Fruit fly (Drosophila melanogaster) whole organism, wandering third instar larva: Measurements from ENCODE around the gene CG6276.
A peak's percentile ranks its signal among the peaks of the same experiment; 100 is the strongest.

Experiments used
- Abd-B ChIP-seq: fragments of >200 bp; optimal IDR thresholded peaks from 2 replicates; lab custom pipeline; 2017; ENCODE audit warnings: missing biosample characterization, missing genetic modification characterization
- CG32264 ChIP-seq: fragments of 200-800 bp; sonication (Bioruptor generic); optimal IDR thresholded peaks from 2 replicates; lab custom pipeline; 2016; ENCODE audit warnings: missing biosample characterization, missing genetic modification characterization
- CG9705 ChIP-seq: fragments of 200-800 bp; sonication (Bioruptor generic); optimal IDR thresholded peaks from 2 replicates; lab custom pipeline; 2018; ENCODE audit warnings: missing biosample characterization, mild to moderate bottlenecking, missing genetic modification characterization
- CrebA ChIP-seq: fragments of 200-800 bp; sonication (Bioruptor generic); optimal IDR thresholded peaks from 2 replicates; lab custom pipeline; 2016; ENCODE audit warnings: missing biosample characterization, mild to moderate bottlenecking, missing genetic modification characterization, borderline replicate concordance
- Dif ChIP-seq: fragments of 200-275, 200-300 bp; sonication (Bioruptor generic); optimal IDR thresholded peaks from 2 replicates; lab custom pipeline; 2018; ENCODE audit warnings: missing biosample characterization, missing genetic modification characterization; ENCODE audit not compliant: partially characterized antibody
- GATAd ChIP-seq: sonication (Bioruptor generic); optimal IDR thresholded peaks from 2 replicates; lab custom pipeline; 2016; ENCODE audit warnings: missing biosample characterization, missing genetic modification characterization
- HLH106 ChIP-seq: fragments of 200-800 bp; optimal IDR thresholded peaks from 3 replicates; lab custom pipeline; 2019; ENCODE audit warnings: missing biosample characterization, mild to moderate bottlenecking, missing genetic modification characterization, moderate library complexity
- Hnf4 ChIP-seq: fragments of 200-800 bp; sonication (Bioruptor generic); optimal IDR thresholded peaks from 2 replicates; lab custom pipeline; 2016; ENCODE audit warnings: missing biosample characterization, mild to moderate bottlenecking, missing genetic modification characterization
- Hr78 ChIP-seq: fragments of >200 bp; optimal IDR thresholded peaks from 2 replicates; lab custom pipeline; 2017; ENCODE audit warnings: missing biosample characterization, missing genetic modification characterization
- Jra ChIP-seq: sonication (Bioruptor generic); optimal IDR thresholded peaks from 2 replicates; lab custom pipeline; 2016; ENCODE audit warnings: missing biosample characterization, missing genetic modification characterization
- Myc ChIP-seq: fragments of >200 bp; optimal IDR thresholded peaks from 2 replicates; lab custom pipeline; 2017
- N ChIP-seq: fragments of >200 bp; optimal IDR thresholded peaks from 2 replicates; lab custom pipeline; 2018; ENCODE audit warnings: missing biosample characterization, missing external identifiers, missing genetic modification characterization
- Rel ChIP-seq, 2 experiments: fragments of 200-800 bp; sonication (Bioruptor generic) in 1 of 2; optimal IDR thresholded peaks; 2 replicates in 1 of 2; 3 replicates in 1 of 2; lab custom pipeline; 2016 to 2019; ENCODE audit warnings: mild to moderate bottlenecking in 2 of 2, missing biosample characterization in 2 of 2, missing genetic modification characterization in 2 of 2, moderate library complexity in 1 of 2
- Sp1 ChIP-seq: fragments of 200-800 bp; sonication (Bioruptor generic); optimal IDR thresholded peaks from 3 replicates; lab custom pipeline; 2019; ENCODE audit warnings: missing biosample characterization, mild to moderate bottlenecking, missing genetic modification characterization, moderate library complexity
- Vsx2 ChIP-seq: fragments of 200-300, 225-300 bp; sonication (Bioruptor generic); optimal IDR thresholded peaks from 2 replicates; lab custom pipeline; 2018; ENCODE audit warnings: missing biosample characterization, missing genetic modification characterization; ENCODE audit not compliant: partially characterized antibody
- br ChIP-seq: fragments of 200-800 bp; sonication (Bioruptor generic); optimal IDR thresholded peaks from 2 replicates; lab custom pipeline; 2016; ENCODE audit warnings: missing biosample characterization, missing genetic modification characterization
- brk ChIP-seq: fragments of 200-800 bp; sonication (Bioruptor generic); optimal IDR thresholded peaks from 2 replicates; lab custom pipeline; 2016; ENCODE audit warnings: missing biosample characterization, mild to moderate bottlenecking, missing genetic modification characterization
- dl ChIP-seq, 2 experiments: fragments of 175-275, 200-275 bp in 1 of 2; fragments of 200-275 bp in 1 of 2; sonication (Bioruptor generic); optimal IDR thresholded peaks; lab custom pipeline; 2018; ENCODE audit warnings: mild to moderate bottlenecking in 2 of 2, missing biosample characterization in 2 of 2, missing genetic modification characterization in 2 of 2, moderate library complexity in 2 of 2; ENCODE audit not compliant: partially characterized antibody in 2 of 2, insufficient read depth in 1 of 2
- ey ChIP-seq: fragments of 200-800 bp; sonication (Bioruptor generic); optimal IDR thresholded peaks from 2 replicates; lab custom pipeline; 2016; ENCODE audit warnings: missing biosample characterization, missing genetic modification characterization
- foxo ChIP-seq, 2 experiments: fragments of 200-800 bp; sonication (Bioruptor generic); optimal IDR thresholded peaks; 2 replicates in 1 of 2; 3 replicates in 1 of 2; lab custom pipeline; 2016 to 2017; ENCODE audit warnings: missing biosample characterization in 2 of 2, missing genetic modification characterization in 2 of 2
- h ChIP-seq: fragments of 200-800 bp; sonication (Bioruptor generic); optimal IDR thresholded peaks from 3 replicates; lab custom pipeline; 2016; ENCODE audit warnings: missing biosample characterization, mild to moderate bottlenecking, missing genetic modification characterization
- jim ChIP-seq: fragments of 175-275, 200-325 bp; sonication (Bioruptor generic); optimal IDR thresholded peaks from 2 replicates; lab custom pipeline; 2016; ENCODE audit warnings: missing biosample characterization, mild to moderate bottlenecking, missing genetic modification characterization
- rgr ChIP-seq: fragments of 200-800 bp; sonication (Bioruptor generic); optimal IDR thresholded peaks from 3 replicates; lab custom pipeline; 2016; ENCODE audit warnings: missing biosample characterization, mild to moderate bottlenecking, missing genetic modification characterization
- sage ChIP-seq: fragments of 200-800 bp; sonication (Bioruptor generic); optimal IDR thresholded peaks from 2 replicates; lab custom pipeline; 2016; ENCODE audit warnings: missing biosample characterization, mild to moderate bottlenecking, missing genetic modification characterization
- sv ChIP-seq: fragments of 200-800 bp; sonication (Bioruptor generic); optimal IDR thresholded peaks from 3 replicates; lab custom pipeline; 2016; ENCODE audit warnings: missing biosample characterization, missing genetic modification characterization
- tai ChIP-seq: sonication (Bioruptor generic); optimal IDR thresholded peaks from 2 replicates; lab custom pipeline; 2016; ENCODE audit warnings: missing biosample characterization, missing genetic modification characterization
- usp ChIP-seq: fragments of >200 bp; optimal IDR thresholded peaks from 2 replicates; lab custom pipeline; 2017; ENCODE audit warnings: missing biosample characterization, missing genetic modification characterization
- woc ChIP-seq: sonication (Bioruptor generic); optimal IDR thresholded peaks from 2 replicates; lab custom pipeline; 2016; ENCODE audit warnings: missing biosample characterization, mild to moderate bottlenecking, missing genetic modification characterization

CG6276 gene

DNA sequence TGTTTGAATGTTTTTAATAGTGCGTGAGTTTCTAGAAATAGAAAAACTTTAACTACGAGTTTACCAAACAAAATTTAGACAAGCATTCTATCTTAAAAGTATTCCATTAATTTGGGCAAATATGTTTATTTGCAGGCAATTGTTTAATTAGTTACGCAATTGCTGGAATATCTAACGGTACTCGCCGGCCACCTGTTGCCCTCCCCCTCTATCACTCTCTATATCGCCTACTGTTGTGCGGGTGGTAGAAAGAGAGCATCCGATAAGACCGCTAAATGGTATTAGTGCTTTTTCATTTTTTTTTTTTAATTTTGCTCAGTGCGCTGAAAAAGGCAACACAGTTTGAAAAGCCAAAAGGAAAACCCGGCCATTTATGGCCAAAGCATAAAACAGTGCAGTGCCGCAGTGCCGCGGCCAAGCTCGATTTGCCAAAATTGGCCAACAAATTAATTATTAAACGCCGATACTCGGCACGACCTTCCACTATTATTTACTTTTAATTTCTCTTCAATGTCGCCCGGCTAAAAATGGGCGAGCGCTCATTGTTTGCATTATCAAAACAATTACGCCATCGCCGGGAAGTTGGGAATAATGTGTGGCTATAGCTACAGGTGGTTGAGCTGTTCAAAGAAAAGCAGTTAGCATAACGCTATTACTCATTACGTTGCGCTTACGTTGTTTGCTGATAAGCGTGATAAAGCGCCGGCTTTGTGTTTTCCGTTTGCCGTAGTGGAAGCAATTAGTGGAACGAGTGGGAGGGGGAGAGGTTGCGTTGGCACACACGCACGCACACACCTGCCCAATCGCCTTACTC, 29.8 kb downstream of the CG6276 start:
- TF ChIP-seq h (GFP tag; lab: Kevin White, UChicago) = no peak
- TF ChIP-seq brk (GFP tag; lab: Kevin White, UChicago) = no peak
- no peak for TF ChIP-seq CG32264
- no peak for TF ChIP-seq Hnf4 (GFP tag; lab: Kevin White, UChicago)
- TF ChIP-seq Myc (lab: Kevin White, UChicago) = no peak

- no peak for TF ChIP-seq ey
- no peak for TF ChIP-seq Myc (lab: Kevin White, UChicago)
- TF ChIP-seq N = no peak
- no peak for TF ChIP-seq brk (GFP tag; lab: Kevin White, UChicago)
- no peak for TF ChIP-seq woc (GFP tag; lab: Kevin White, UChicago)
- no peak for TF ChIP-seq br
- no peak for TF ChIP-seq rgr (GFP tag; lab: Kevin White, UChicago)
- no peak for TF ChIP-seq CG9705 (GFP tag; lab: Kevin White, UChicago)
- TF ChIP-seq Abd-B (GFP tag; lab: Kevin White, UChicago) = no peak
- TF ChIP-seq tai (GFP tag; lab: Kevin White, UChicago) = no peak
- no peak for TF ChIP-seq sv (GFP tag; lab: Kevin White, UChicago)
- no peak for TF ChIP-seq Vsx2
- TF ChIP-seq CrebA (GFP tag; lab: Kevin White, UChicago) = no peak
- no peak for TF ChIP-seq sage (GFP tag; lab: Kevin White, UChicago)
- TF ChIP-seq GATAd = no peak
- no peak for TF ChIP-seq jim (GFP tag; lab: Kevin White, UChicago)
Observed at dm6 chr3R:15288802-15289201, 31.1 kb downstream of the CG6276 start.

DNA sequence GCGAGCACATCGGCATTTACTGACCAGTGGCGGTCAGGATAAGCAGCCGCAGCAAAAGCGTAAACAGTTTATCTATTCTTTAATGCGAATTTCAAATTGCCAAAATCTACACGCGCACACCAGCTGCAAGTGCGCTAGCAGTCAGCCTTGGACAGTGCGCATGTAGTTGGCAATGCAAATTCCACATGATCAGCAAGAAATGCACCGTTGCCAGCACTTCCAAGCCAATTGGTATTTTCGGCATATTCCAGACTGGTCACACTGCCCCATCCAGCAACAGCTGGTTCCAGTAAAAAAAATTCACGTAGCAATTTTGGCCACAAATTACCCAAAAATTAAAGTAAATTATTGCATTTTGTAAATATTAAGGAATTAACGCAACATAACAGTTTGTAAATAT, 32.1 kb downstream of the CG6276 start:
- TF ChIP-seq dl (GFP tag; optimal IDR thresholded peaks at IDR 0.05; lab: Kevin White, UChicago; ENCODE audit: insufficient read depth in 1 of 2, partially characterized antibody in 2 of 2) = peak; percentile 68 to 71
- TF ChIP-seq Dif = peak; percentile 86
- TF ChIP-seq h (GFP tag; lab: Kevin White, UChicago) = peak; percentile 5
- peak; percentile 73 for TF ChIP-seq Myc (lab: Kevin White, UChicago)
- no peak for TF ChIP-seq woc (GFP tag; lab: Kevin White, UChicago)
- TF ChIP-seq HLH106 = peak; percentile 30
- TF ChIP-seq Abd-B (GFP tag; lab: Kevin White, UChicago) = no peak
- TF ChIP-seq Jra (GFP tag; lab: Kevin White, UChicago) = no peak
- no peak for TF ChIP-seq sv (GFP tag; lab: Kevin White, UChicago)
- TF ChIP-seq rgr (GFP tag; lab: Kevin White, UChicago) = peak; percentile 36
- TF ChIP-seq foxo (GFP tag; optimal IDR thresholded peaks at IDR 0.05; lab: Kevin White, UChicago) = peak in 1 of 2 experiments; percentile 14
- TF ChIP-seq Sp1 (GFP tag; lab: Kevin White, UChicago) = no peak
- no peak for TF ChIP-seq CrebA (GFP tag; lab: Kevin White, UChicago)
- no peak for TF ChIP-seq GATAd
- no peak for TF ChIP-seq Rel (GFP tag; optimal IDR thresholded peaks at IDR 0.05; lab: Kevin White, UChicago)
- TF ChIP-seq Rel (tag; optimal IDR thresholded peaks at IDR 0.05; lab: Kevin White, UChicago) = peak; percentile 39
- TF ChIP-seq Hr78 (GFP tag; lab: Kevin White, UChicago) = no peak
- TF ChIP-seq Vsx2 = peak; percentile 76
- no peak for TF ChIP-seq ey
- no peak for TF ChIP-seq CG9705 (GFP tag; lab: Kevin White, UChicago)

DNA sequence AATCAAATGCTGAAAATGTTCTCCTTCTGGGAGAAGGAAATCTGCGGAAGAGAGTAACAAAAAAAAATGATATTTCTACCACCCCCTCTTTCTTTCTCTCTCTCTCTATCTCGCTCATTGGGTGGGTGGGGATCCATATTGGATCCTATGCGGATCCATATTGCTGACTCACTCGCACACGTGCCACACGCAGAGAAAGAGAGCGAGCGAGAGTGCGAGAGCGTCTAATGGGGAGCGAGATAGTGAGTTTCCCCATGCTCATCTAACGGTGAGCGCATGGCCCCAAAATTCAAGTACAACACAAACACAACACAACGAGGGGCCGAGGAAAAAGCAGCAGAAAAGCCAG, 33.2 kb downstream of the CG6276 start:
- peak; percentile 68 for TF ChIP-seq Dif
- no peak for TF ChIP-seq Jra (GFP tag; lab: Kevin White, UChicago)
- no peak for TF ChIP-seq usp (GFP tag; lab: Kevin White, UChicago)
- TF ChIP-seq h (GFP tag; lab: Kevin White, UChicago) = peak; percentile 12
- TF ChIP-seq CG32264 = no peak
- TF ChIP-seq foxo (GFP tag; optimal IDR thresholded peaks at IDR 0.05; lab: Kevin White, UChicago) = no peak
- TF ChIP-seq Vsx2 = peak; percentile 55
- TF ChIP-seq HLH106 = no peak
- TF ChIP-seq Abd-B (GFP tag; lab: Kevin White, UChicago) = no peak
- TF ChIP-seq GATAd = no peak
- peak; percentile 39 to 74 for TF ChIP-seq dl (GFP tag; optimal IDR thresholded peaks at IDR 0.05; lab: Kevin White, UChicago; ENCODE audit: insufficient read depth in 1 of 2, partially characterized antibody in 2 of 2)
